Fruit fly (Drosophila melanogaster) whole organism, embryonic: ENCODE measurements around the gene CG3337.
A peak's percentile ranks its signal among the peaks of the same experiment; 100 is the strongest.

Experiments used
- BtbVII ChIP-seq: fragments of 200-800 bp; sonication (Bioruptor generic); optimal IDR thresholded peaks from 3 replicates; lab custom pipeline; 2017; ENCODE audit warnings: missing biosample characterization, mild to moderate bottlenecking, missing genetic modification characterization
- CG10462 ChIP-seq: fragments of 200-800 bp; sonication (Bioruptor generic); optimal IDR thresholded peaks from 2 replicates; lab custom pipeline; 2016; ENCODE audit warnings: missing biosample characterization, missing genetic modification characterization
- CG11247 ChIP-seq: fragments of 200-800 bp; sonication (Bioruptor generic); IDR thresholded peaks from 2 replicates; pipeline ENCODE4 v1.3.6; 2022; ENCODE audit warnings: missing biosample characterization, missing genetic modification characterization
- CG14441 ChIP-seq: fragments of 200-800 bp; sonication (Bioruptor generic); IDR thresholded peaks from 2 replicates; pipeline ENCODE4 v1.3.6; 2022; ENCODE audit warnings: missing biosample characterization, missing genetic modification characterization
- CG15601 ChIP-seq: fragments of 200-800 bp; sonication (Bioruptor generic); optimal IDR thresholded peaks from 3 replicates; lab custom pipeline; 2019; ENCODE audit warnings: missing biosample characterization, mild to moderate bottlenecking, missing genetic modification characterization, moderate library complexity
- CG1603 ChIP-seq: fragments of 200-800 bp; sonication (Bioruptor generic); optimal IDR thresholded peaks from 2 replicates; lab custom pipeline; 2019; ENCODE audit warnings: missing biosample characterization, mild to moderate bottlenecking, missing genetic modification characterization, moderate library complexity
- CG17328 ChIP-seq: fragments of 200-800 bp; sonication (Bioruptor generic); IDR thresholded peaks from 2 replicates; pipeline ENCODE4 v1.3.6; 2022; ENCODE audit warnings: missing biosample characterization, missing genetic modification characterization
- CG17829 ChIP-seq: fragments of 200-800 bp; optimal IDR thresholded peaks from 2 replicates; lab custom pipeline; 2019; ENCODE audit warnings: missing biosample characterization, mild to moderate bottlenecking, missing genetic modification characterization, moderate library complexity
- CG17912 ChIP-seq: fragments of 200-800 bp; sonication (Bioruptor generic); optimal IDR thresholded peaks from 2 replicates; lab custom pipeline; 2018; ENCODE audit warnings: missing biosample characterization, mild to moderate bottlenecking, missing genetic modification characterization
- CG2202 ChIP-seq: fragments of 200-800 bp; sonication (Bioruptor generic); optimal IDR thresholded peaks from 2 replicates; lab custom pipeline; 2018; ENCODE audit warnings: missing biosample characterization, mild to moderate bottlenecking, missing genetic modification characterization
- CG2678 ChIP-seq: fragments of 200-800 bp; sonication (Bioruptor generic); optimal IDR thresholded peaks from 3 replicates; lab custom pipeline; 2019; ENCODE audit warnings: missing biosample characterization, mild to moderate bottlenecking, missing genetic modification characterization, moderate library complexity
- CG30020 ChIP-seq: fragments of 200-800 bp; optimal IDR thresholded peaks from 2 replicates; lab custom pipeline; 2019; ENCODE audit warnings: missing biosample characterization, mild to moderate bottlenecking, missing genetic modification characterization, moderate library complexity
- CG33557 ChIP-seq: fragments of 200-800 bp; sonication (Bioruptor generic); optimal IDR thresholded peaks from 2 replicates; lab custom pipeline; 2019; ENCODE audit warnings: missing biosample characterization, mild to moderate bottlenecking, missing genetic modification characterization, moderate library complexity
- CG6854 ChIP-seq: fragments of 200-800 bp; sonication (Bioruptor generic); optimal IDR thresholded peaks from 3 replicates; lab custom pipeline; 2017; ENCODE audit warnings: missing biosample characterization, mild to moderate bottlenecking, missing genetic modification characterization
- CG8388 ChIP-seq: fragments of 200-800 bp; sonication (Bioruptor generic); optimal IDR thresholded peaks from 2 replicates; lab custom pipeline; 2019; ENCODE audit warnings: missing biosample characterization, mild to moderate bottlenecking, missing genetic modification characterization, moderate library complexity
- CG8765 ChIP-seq: fragments of 200-800 bp; sonication (Bioruptor generic); IDR thresholded peaks from 2 replicates; pipeline ENCODE4 v1.3.6; 2022; ENCODE audit warnings: missing biosample characterization, missing genetic modification characterization
- CG9215 ChIP-seq: fragments of 200-800 bp; sonication (Bioruptor generic); IDR thresholded peaks from 2 replicates; pipeline ENCODE4 v1.3.6; 2022; ENCODE audit warnings: missing biosample characterization, missing genetic modification characterization
- Dbx ChIP-seq: fragments of 200-800 bp; sonication (Bioruptor generic); IDR thresholded peaks from 3 replicates; pipeline ENCODE4 v1.3.6; 2022; ENCODE audit warnings: missing biosample characterization, missing genetic modification characterization
- Fer1 ChIP-seq: fragments of 200-800 bp; sonication (Bioruptor generic); optimal IDR thresholded peaks from 2 replicates; lab custom pipeline; 2017; ENCODE audit warnings: missing biosample characterization, mild to moderate bottlenecking, missing genetic modification characterization
- Fer2 ChIP-seq: fragments of 200-800 bp; sonication (Bioruptor generic); optimal IDR thresholded peaks from 2 replicates; lab custom pipeline; 2018; ENCODE audit warnings: missing biosample characterization, mild to moderate bottlenecking, missing genetic modification characterization, moderate library complexity
- Fer3 ChIP-seq: fragments of 200-800 bp; sonication (Bioruptor generic); optimal IDR thresholded peaks from 2 replicates; lab custom pipeline; 2018; ENCODE audit warnings: missing biosample characterization, mild to moderate bottlenecking, missing genetic modification characterization, moderate library complexity
- HLHmδ ChIP-seq: fragments of 200-800 bp; sonication (Bioruptor generic); optimal IDR thresholded peaks from 2 replicates; lab custom pipeline; 2018; ENCODE audit warnings: missing biosample characterization, mild to moderate bottlenecking, missing genetic modification characterization, moderate library complexity
- Kr ChIP-seq: fragments of 200-800 bp; sonication (Bioruptor generic); optimal IDR thresholded peaks from 2 replicates; lab custom pipeline; 2017; ENCODE audit warnings: missing biosample characterization, mild to moderate bottlenecking, missing genetic modification characterization
- MTF-1 ChIP-seq: fragments of 200-800 bp; sonication (Bioruptor generic); optimal IDR thresholded peaks from 2 replicates; lab custom pipeline; 2018; ENCODE audit warnings: missing biosample characterization, mild to moderate bottlenecking, missing genetic modification characterization, borderline replicate concordance
- Nf-YC ChIP-seq: fragments of 200-800 bp; optimal IDR thresholded peaks from 3 replicates; lab custom pipeline; 2019; ENCODE audit warnings: missing biosample characterization, mild to moderate bottlenecking, missing genetic modification characterization, moderate library complexity
- Ptx1 ChIP-seq: fragments of 200-800 bp; sonication (Bioruptor generic); IDR thresholded peaks from 2 replicates; pipeline ENCODE4 v1.3.6; 2022; ENCODE audit warnings: missing biosample characterization, missing genetic modification characterization
- Sry-β ChIP-seq: fragments of 200-800 bp; sonication (Bioruptor generic); optimal IDR thresholded peaks from 2 replicates; lab custom pipeline; 2018; ENCODE audit warnings: missing biosample characterization, mild to moderate bottlenecking, missing genetic modification characterization, moderate library complexity
- abd-A ChIP-seq: fragments of 200-800 bp; sonication (Bioruptor generic); optimal IDR thresholded peaks from 3 replicates; lab custom pipeline; 2019; ENCODE audit warnings: missing biosample characterization, mild to moderate bottlenecking, missing genetic modification characterization, moderate library complexity
- ato ChIP-seq: fragments of 200-800 bp; sonication (Bioruptor generic); IDR thresholded peaks from 2 replicates; pipeline ENCODE4 v1.3.6; 2022; ENCODE audit warnings: missing biosample characterization, missing genetic modification characterization; ENCODE audit not compliant: partially characterized antibody
- bsh ChIP-seq, 2 experiments: fragments of 200-800 bp; sonication (Bioruptor generic); optimal IDR thresholded peaks; 2 replicates each; lab custom pipeline; 2017 to 2018; ENCODE audit warnings: mild to moderate bottlenecking in 2 of 2, missing biosample characterization in 2 of 2, missing genetic modification characterization in 2 of 2, moderate library complexity in 1 of 2
- chinmo ChIP-seq: fragments of 200-800 bp; sonication (Bioruptor generic); IDR thresholded peaks from 4 replicates; pipeline ENCODE4 v1.3.6; 2022; ENCODE audit warnings: missing biosample characterization, missing genetic modification characterization; ENCODE audit not compliant: partially characterized antibody
- dan ChIP-seq: fragments of 200-800 bp; sonication (Bioruptor generic); IDR thresholded peaks from 2 replicates; pipeline ENCODE4 v1.3.6; 2022; ENCODE audit warnings: missing biosample characterization, missing genetic modification characterization
- fd64A ChIP-seq: fragments of 200-800 bp; sonication (Bioruptor generic); optimal IDR thresholded peaks from 3 replicates; lab custom pipeline; 2018; ENCODE audit warnings: missing biosample characterization, mild to moderate bottlenecking, missing genetic modification characterization
- gce ChIP-seq: fragments of 200-800 bp; sonication (Bioruptor generic); IDR thresholded peaks from 3 replicates; pipeline ENCODE4 v1.3.6; 2022; ENCODE audit warnings: missing biosample characterization, missing genetic modification characterization
- grn ChIP-seq: fragments of 200-800 bp; sonication (Bioruptor generic); optimal IDR thresholded peaks from 3 replicates; lab custom pipeline; 2017; ENCODE audit warnings: missing biosample characterization, missing genetic modification characterization
- insv ChIP-seq, 2 experiments: fragments of 200-800 bp; sonication (Bioruptor generic); optimal IDR thresholded peaks; 3 replicates each; lab custom pipeline; 2016 to 2018; ENCODE audit warnings: missing biosample characterization in 2 of 2, missing genetic modification characterization in 2 of 2
- ken ChIP-seq: fragments of 200-800 bp; sonication (Bioruptor generic); IDR thresholded peaks from 3 replicates; pipeline ENCODE4 v1.3.6; 2022; ENCODE audit warnings: missing biosample characterization, missing genetic modification characterization
- lab ChIP-seq: fragments of 200-800 bp; sonication (Bioruptor generic); optimal IDR thresholded peaks from 3 replicates; lab custom pipeline; 2017; ENCODE audit warnings: missing biosample characterization, missing genetic modification characterization, mild to moderate bottlenecking, moderate library complexity, missing genetic modification reagents
- mirr ChIP-seq: fragments of 200-800 bp; sonication (Bioruptor generic); optimal IDR thresholded peaks from 3 replicates; lab custom pipeline; 2018; ENCODE audit warnings: missing biosample characterization, mild to moderate bottlenecking, missing genetic modification characterization
- odd ChIP-seq: fragments of 200-800 bp; sonication (Bioruptor generic); optimal IDR thresholded peaks from 2 replicates; lab custom pipeline; 2017; ENCODE audit warnings: missing biosample characterization, mild to moderate bottlenecking, missing genetic modification characterization
- pan ChIP-seq, 4 experiments: fragments of >200 bp in 3 of 4; fragments of 200-800 bp in 1 of 4; sonication (Bioruptor generic) in 1 of 4; optimal IDR thresholded peaks in 3 of 4; IDR thresholded peaks in 1 of 4; 2 replicates each; pipeline versions ENCODE4 v1.3.6 to Lab custom; 2017 to 2022; ENCODE audit warnings: missing biosample characterization in 2 of 4, missing genetic modification characterization in 2 of 4, mixed read lengths in 1 of 4
- pros ChIP-seq: fragments of 200-800 bp; sonication (Bioruptor generic); optimal IDR thresholded peaks from 3 replicates; lab custom pipeline; 2019; ENCODE audit warnings: missing biosample characterization, mild to moderate bottlenecking, missing genetic modification characterization, moderate library complexity
- sna ChIP-seq: fragments of 200-800 bp; sonication (Bioruptor generic); IDR thresholded peaks from 2 replicates; pipeline ENCODE4 v1.3.6; 2022; ENCODE audit warnings: missing biosample characterization, missing genetic modification characterization; ENCODE audit not compliant: partially characterized antibody
- trh ChIP-seq: fragments of 200-800 bp; sonication (Bioruptor generic); optimal IDR thresholded peaks from 2 replicates; lab custom pipeline; 2016; ENCODE audit warnings: missing biosample characterization, missing genetic modification characterization
- unpg ChIP-seq: fragments of 200-800 bp; sonication (Bioruptor generic); optimal IDR thresholded peaks from 3 replicates; lab custom pipeline; 2018; ENCODE audit warnings: missing biosample characterization, mild to moderate bottlenecking, missing genetic modification characterization, moderate library complexity
- yki ChIP-seq: fragments of >200 bp; optimal IDR thresholded peaks from 3 replicates; lab custom pipeline; 2018
- z ChIP-seq: fragments of 200-800 bp; sonication (Bioruptor generic); IDR thresholded peaks from 3 replicates; pipeline ENCODE4 v1.3.6; 2022; ENCODE audit warnings: missing biosample characterization, missing genetic modification characterization

CG3337 gene

dm6 chr3R:21203660-21204499 lies 19.5 kb downstream of the CG3337 start (continued):
- TF ChIP-seq Dbx (GFP tag; lab: Robert Waterston, UW) (no peak), CG14441 (GFP tag; lab: Robert Waterston, UW) (no peak), ato (no peak), CG2678 (peak; percentile 1), CG2202 (peak; percentile 82), pan (optimal IDR thresholded peaks at IDR 0.05; lab: Kevin White, UChicago) (no peak), pan (GFP tag; optimal IDR thresholded peaks at IDR 0.05 in 1 of 2, IDR thresholded peaks at IDR 0.05 in 1 of 2) (peak in 1 of 2 experiments; percentile 33), CG10462 (GFP tag; lab: Kevin White, UChicago) (no peak), CG1603 (tag; lab: Kevin White, UChicago) (peak; percentile 40), Fer3 (tag; lab: Kevin White, UChicago) (peak; percentile 59), grn (GFP tag; lab: Kevin White, UChicago) (peak; percentile 25), CG11247 (GFP tag; lab: Robert Waterston, UW) (peak; percentile 22; the same call in 1 of the 2 replicates), CG8388 (GFP tag; lab: Kevin White, UChicago) (peak; percentile 40), mirr (GFP tag; lab: Kevin White, UChicago) (peak; percentile 60), CG17328 (GFP tag; lab: Robert Waterston, UW) (peak; percentile 18; the same call in 1 of the 2 replicates), pros (GFP tag; lab: Kevin White, UChicago) (peak; percentile 92), BtbVII (peak; percentile 49), Fer1 (GFP tag; lab: Kevin White, UChicago) (peak; percentile 69), Ptx1 (no peak), ken (peak; percentile 57; the same call in 2 of the 3 replicates), CG15601 (tag; lab: Kevin White, UChicago) (peak; percentile 95), odd (GFP tag; lab: Kevin White, UChicago) (peak; percentile 84), CG33557 (GFP tag; lab: Kevin White, UChicago) (peak; percentile 95), CG17829 (peak; percentile 6), z (peak; percentile 97), Nf-YC (peak; percentile 60), trh (no peak), Fer2 (tag; lab: Kevin White, UChicago) (no peak), CG9215 (GFP tag; lab: Robert Waterston, UW) (no peak), chinmo (GFP tag; lab: Robert Waterston, UW) (peak; percentile 98), Kr (GFP tag; lab: Kevin White, UChicago) (peak; percentile 73), CG17912 (GFP tag; lab: Kevin White, UChicago) (peak; percentile 97), gce (GFP tag; lab: Robert Waterston, UW) (peak; percentile 91), Sry-β (GFP tag; lab: Kevin White, UChicago) (peak; percentile 26), CG6854 (GFP tag; lab: Kevin White, UChicago) (peak; percentile 58), HLHmδ (peak; percentile 96), MTF-1 (GFP tag; lab: Kevin White, UChicago) (peak; percentile 88), dan (GFP tag; lab: Robert Waterston, UW) (no peak), lab (peak; percentile 33), insv (GFP tag; optimal IDR thresholded peaks at IDR 0.05; lab: Kevin White, UChicago) (peak in 1 of 2 experiments; percentile 37), fd64A (GFP tag; lab: Kevin White, UChicago) (peak; percentile 96), abd-A (tag; lab: Kevin White, UChicago) (peak; percentile 34), unpg (GFP tag; lab: Kevin White, UChicago) (peak; percentile 67), bsh (GFP tag; optimal IDR thresholded peaks at IDR 0.05; lab: Kevin White, UChicago) (peak in 1 of 2 experiments; percentile 72), yki (lab: Kevin White, UChicago) (no peak), CG30020 (tag; lab: Kevin White, UChicago) (no peak), sna (GFP tag; lab: Robert Waterston, UW) (no peak), CG8765 (no peak)
